Worm (Caenorhabditis elegans) whole organism, mixed stage, embryonic: ENCODE data around the gene casy-1.

Source experiments
- bed-3 ChIP-seq: fragments of 200-800 bp; sonication (Bioruptor generic); optimal IDR thresholded peaks from 3 replicates; lab custom pipeline; 2018; ENCODE audit warnings: mild to moderate bottlenecking, missing genetic modification characterization, moderate library complexity, missing compliant biosample characterization
- blmp-1 ChIP-seq: fragments of 150-350 bp; optimal IDR thresholded peaks from 2 replicates; lab custom pipeline; 2014; ENCODE audit warnings: missing biosample characterization, missing genetic modification characterization
- ceh-39 ChIP-seq: fragments of 150-350 bp; optimal IDR thresholded peaks from 2 replicates; lab custom pipeline; 2014; ENCODE audit warnings: missing biosample characterization, missing genetic modification characterization
- ceh-43 ChIP-seq: fragments of 200-800 bp; sonication (Bioruptor generic); optimal IDR thresholded peaks from 2 replicates; lab custom pipeline; 2018; ENCODE audit warnings: mild to moderate bottlenecking, missing genetic modification characterization, moderate library complexity, missing compliant biosample characterization
- ceh-83 ChIP-seq: fragments of 200-800 bp; sonication (Bioruptor generic); optimal IDR thresholded peaks from 2 replicates; lab custom pipeline; 2018; ENCODE audit warnings: mild to moderate bottlenecking, missing genetic modification characterization, missing compliant biosample characterization
- ces-1 ChIP-seq: fragments of 150-350 bp; optimal IDR thresholded peaks from 2 replicates; lab custom pipeline; 2014; ENCODE audit warnings: missing biosample characterization, missing genetic modification reagents, missing genetic modification characterization
- cnd-1 ChIP-seq: fragments of 200-800 bp; sonication (Bioruptor generic); optimal IDR thresholded peaks from 2 replicates; lab custom pipeline; 2018; ENCODE audit warnings: mild to moderate bottlenecking, missing genetic modification characterization, missing compliant biosample characterization
- drap-1 ChIP-seq: fragments of 200-800 bp; sonication (Bioruptor generic); optimal IDR thresholded peaks from 3 replicates; lab custom pipeline; 2018; ENCODE audit warnings: mild to moderate bottlenecking, missing genetic modification characterization, missing compliant biosample characterization
- elt-1 ChIP-seq: sonication (generic microtip); optimal IDR thresholded peaks from 2 replicates; lab custom pipeline; 2017; ENCODE audit warnings: missing genetic modification characterization, mild to moderate bottlenecking, missing compliant biosample characterization, antibody characterized with exemption, moderate library complexity, borderline replicate concordance; ENCODE audit not compliant: insufficient read depth
- elt-3 ChIP-seq: fragments of 150-350 bp; optimal IDR thresholded peaks from 2 replicates; lab custom pipeline; 2014; ENCODE audit warnings: missing biosample characterization, missing genetic modification characterization
- flh-1 ChIP-seq: fragments of 200-800 bp; sonication (Bioruptor generic); optimal IDR thresholded peaks from 2 replicates; lab custom pipeline; 2018; ENCODE audit warnings: mild to moderate bottlenecking, missing genetic modification characterization, moderate library complexity, missing compliant biosample characterization
- ham-2 ChIP-seq: fragments of 200-800 bp; sonication (Bioruptor generic); optimal IDR thresholded peaks from 2 replicates; lab custom pipeline; 2018; ENCODE audit warnings: mild to moderate bottlenecking, missing genetic modification characterization, missing compliant biosample characterization
- hlh-1 ChIP-seq: fragments of 150-350 bp; optimal IDR thresholded peaks from 2 replicates; lab custom pipeline; 2014; ENCODE audit warnings: missing biosample characterization, missing genetic modification reagents, missing genetic modification characterization
- lin-13 ChIP-seq: fragments of 150-350 bp; optimal IDR thresholded peaks from 2 replicates; lab custom pipeline; 2014; ENCODE audit warnings: missing biosample characterization, missing genetic modification characterization
- mab-5 ChIP-seq: fragments of 150-350 bp; optimal IDR thresholded peaks from 2 replicates; lab custom pipeline; 2014; ENCODE audit warnings: missing biosample characterization, missing genetic modification characterization
- mls-2 ChIP-seq: sonication (generic microtip); optimal IDR thresholded peaks from 2 replicates; lab custom pipeline; 2016; ENCODE audit warnings: mild to moderate bottlenecking, missing genetic modification characterization, moderate library complexity, missing compliant biosample characterization
- nhr-12 ChIP-seq: fragments of 150-350 bp; optimal IDR thresholded peaks from 2 replicates; lab custom pipeline; 2014; ENCODE audit warnings: missing biosample characterization, missing genetic modification characterization
- nhr-237 ChIP-seq: fragments of 150-350 bp; optimal IDR thresholded peaks from 2 replicates; lab custom pipeline; 2014; ENCODE audit warnings: missing biosample characterization, missing genetic modification characterization
- nhr-28 ChIP-seq: fragments of 150-350 bp; optimal IDR thresholded peaks from 2 replicates; lab custom pipeline; 2014; ENCODE audit warnings: missing biosample characterization, missing genetic modification characterization
- pha-4 ChIP-seq: fragments of 150-350 bp; optimal IDR thresholded peaks from 2 replicates; lab custom pipeline; 2018; ENCODE audit warnings: missing biosample characterization, missing genetic modification reagents, missing genetic modification characterization
- sem-2 ChIP-seq: fragments of 200-800 bp; sonication (Bioruptor generic); optimal IDR thresholded peaks from 2 replicates; lab custom pipeline; 2018; ENCODE audit warnings: mild to moderate bottlenecking, missing genetic modification characterization, missing compliant biosample characterization
- snpc-4 ChIP-seq: fragments of 150-350 bp; optimal IDR thresholded peaks from 2 replicates; lab custom pipeline; 2014; ENCODE audit warnings: missing biosample characterization, missing genetic modification characterization
- sptf-1 ChIP-seq: sonication (generic microtip); optimal IDR thresholded peaks from 2 replicates; lab custom pipeline; 2017; ENCODE audit warnings: mild to moderate bottlenecking, missing genetic modification characterization, moderate library complexity, missing compliant biosample characterization
- tbx-8 ChIP-seq: fragments of 200-800 bp; sonication (Bioruptor generic); optimal IDR thresholded peaks from 2 replicates; lab custom pipeline; 2018; ENCODE audit warnings: mild to moderate bottlenecking, missing genetic modification characterization, moderate library complexity, missing compliant biosample characterization
- unc-120 ChIP-seq: sonication (generic microtip); optimal IDR thresholded peaks from 2 replicates; lab custom pipeline; 2017; ENCODE audit warnings: missing genetic modification characterization, missing compliant biosample characterization; ENCODE audit not compliant: poor library complexity, severe bottlenecking
- unc-39 ChIP-seq: fragments of 150-350 bp; optimal IDR thresholded peaks from 2 replicates; lab custom pipeline; 2014; ENCODE audit warnings: missing biosample characterization, missing genetic modification characterization
- unc-62 ChIP-seq: fragments of 150-350 bp; optimal IDR thresholded peaks from 2 replicates; lab custom pipeline; 2014; ENCODE audit warnings: missing biosample characterization, missing genetic modification reagents, missing genetic modification characterization
- zip-8 ChIP-seq: fragments of 150-350 bp; optimal IDR thresholded peaks from 2 replicates; lab custom pipeline; 2014; ENCODE audit warnings: missing biosample characterization, missing genetic modification characterization
- ztf-11 ChIP-seq: fragments of 150-350 bp; optimal IDR thresholded peaks from 2 replicates; lab custom pipeline; 2014; ENCODE audit warnings: missing biosample characterization, missing genetic modification characterization

The casy-1 gene

DNA sequence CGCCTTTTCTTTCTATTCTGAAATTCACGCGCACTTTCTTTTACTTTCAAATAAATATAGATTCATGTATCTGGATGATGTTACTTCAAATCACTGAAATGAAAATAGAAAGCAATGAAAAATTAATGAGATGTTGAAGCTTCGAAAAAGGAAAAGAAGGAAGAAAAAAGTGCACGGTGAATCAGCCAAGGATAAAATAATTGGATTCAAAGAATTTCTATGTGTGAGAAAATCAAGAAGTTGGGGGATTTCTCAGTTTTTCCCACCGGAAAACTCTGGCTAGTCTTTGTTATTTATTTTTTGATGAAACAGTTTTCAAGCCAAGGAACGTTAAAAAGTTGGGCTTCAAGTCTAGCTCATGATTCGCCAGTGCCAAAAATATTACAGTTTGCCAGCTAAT, 4.7 kb downstream of the casy-1 start:
- TF ChIP-seq nhr-237 (no peak), elt-3 (no peak), ham-2 (GFP tag; lab: Kevin White, UChicago) (no peak), cnd-1 (tag; lab: Kevin White, UChicago) (no peak), ceh-39 (no peak), pha-4 (tag; lab: Kevin White, UChicago) (no peak), sptf-1 (tag; lab: Kevin White, UChicago) (no peak), drap-1 (no peak), blmp-1 (tag; lab: Kevin White, UChicago) (no peak), nhr-12 (tag; lab: Kevin White, UChicago) (no peak), ceh-83 (no peak)

DNA sequence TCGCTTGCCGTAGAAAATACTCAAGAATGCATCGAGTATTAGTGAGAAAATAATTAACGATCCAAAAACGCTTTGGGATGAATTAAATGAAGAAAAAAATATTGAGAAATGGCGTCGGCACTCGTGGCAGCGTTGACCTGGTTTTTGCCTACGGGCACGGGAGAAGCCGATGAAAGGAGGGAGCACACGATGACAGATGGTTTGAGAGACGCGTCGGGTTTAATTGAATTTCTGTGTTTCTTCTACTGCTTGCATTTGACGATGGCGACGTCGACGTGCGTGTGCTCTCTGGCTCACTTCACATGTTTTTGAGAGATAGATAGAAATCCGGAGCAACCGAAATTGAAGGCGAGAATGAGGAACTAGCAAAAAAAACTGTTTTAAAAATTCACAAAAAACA, 5.8 kb downstream of the casy-1 start:
- TF ChIP-seq ces-1 (GFP tag; lab: Kevin White, UChicago) (peak; percentile 79), nhr-28 (tag; lab: Kevin White, UChicago) (no peak)

ce11 chrII:5948681-5949080, 7.8 kb downstream of the casy-1 start:
- TF ChIP-seq ces-1 (GFP tag; lab: Kevin White, UChicago) = no peak
- no peak for TF ChIP-seq flh-1 (GFP tag; lab: Kevin White, UChicago)
- no peak for TF ChIP-seq unc-62 (GFP tag; lab: Kevin White, UChicago)
- no peak for TF ChIP-seq nhr-12 (tag; lab: Kevin White, UChicago)
- TF ChIP-seq blmp-1 (tag; lab: Kevin White, UChicago) = no peak
- TF ChIP-seq ztf-11 (tag; lab: Kevin White, UChicago) = no peak

- TF ChIP-seq elt-3 = no peak
- TF ChIP-seq nhr-12 (tag; lab: Kevin White, UChicago) = no peak
- no peak for TF ChIP-seq mab-5 (tag; lab: Kevin White, UChicago)
- no peak for TF ChIP-seq flh-1 (GFP tag; lab: Kevin White, UChicago)
- TF ChIP-seq sem-2 (GFP tag; lab: Kevin White, UChicago) = no peak
- TF ChIP-seq ceh-39 = no peak
- no peak for TF ChIP-seq drap-1
- no peak for TF ChIP-seq nhr-237
- no peak for TF ChIP-seq blmp-1 (tag; lab: Kevin White, UChicago)
- no peak for TF ChIP-seq cnd-1 (tag; lab: Kevin White, UChicago)
- no peak for TF ChIP-seq unc-62 (GFP tag; lab: Kevin White, UChicago)
- no peak for TF ChIP-seq unc-39 (tag; lab: Kevin White, UChicago)
- TF ChIP-seq lin-13 (tag; lab: Kevin White, UChicago) = no peak
- no peak for TF ChIP-seq ztf-11 (tag; lab: Kevin White, UChicago)
- TF ChIP-seq unc-120 (tag; lab: Kevin White, UChicago) = no peak
- no peak for TF ChIP-seq elt-1 (tag; lab: Kevin White, UChicago)
- no peak for TF ChIP-seq ceh-43
- TF ChIP-seq ceh-83 = no peak
These were observed 10.0 kb downstream of the casy-1 start for ce11 chrII:5946438-5946837.

ce11 chrII:5945818-5946217, 10.7 kb downstream of the casy-1 start:
- TF ChIP-seq drap-1 = no peak
- no peak for TF ChIP-seq hlh-1 (tag; lab: Kevin White, UChicago)
- TF ChIP-seq zip-8 (tag; lab: Kevin White, UChicago) = no peak
- TF ChIP-seq ceh-43 = no peak
- no peak for TF ChIP-seq unc-120 (tag; lab: Kevin White, UChicago)
- TF ChIP-seq nhr-237 = no peak
- TF ChIP-seq unc-39 (tag; lab: Kevin White, UChicago) = no peak
- no peak for TF ChIP-seq unc-62 (GFP tag; lab: Kevin White, UChicago)
- no peak for TF ChIP-seq nhr-12 (tag; lab: Kevin White, UChicago)
- TF ChIP-seq ceh-83 = no peak
- TF ChIP-seq mls-2 (tag; lab: Kevin White, UChicago) = no peak
- no peak for TF ChIP-seq elt-1 (tag; lab: Kevin White, UChicago)
- no peak for TF ChIP-seq bed-3 (GFP tag; lab: Kevin White, UChicago)
- no peak for TF ChIP-seq sem-2 (GFP tag; lab: Kevin White, UChicago)
- TF ChIP-seq blmp-1 (tag; lab: Kevin White, UChicago) = no peak

ce11 chrII:5944268-5944667, 12.2 kb downstream of the casy-1 start, which contains the start of gene B0034.2:
B0034.2 (minus strand) TSS chrII:5944368.
- TF ChIP-seq flh-1 (GFP tag; lab: Kevin White, UChicago) (no peak), snpc-4 (tag; lab: Kevin White, UChicago) (no peak), mab-5 (tag; lab: Kevin White, UChicago) (no peak), tbx-8 (GFP tag; lab: Kevin White, UChicago) (no peak), hlh-1 (tag; lab: Kevin White, UChicago) (no peak), elt-3 (no peak)
